Fruit fly (Drosophila melanogaster) ovary, adult (tissue): ENCODE measurements around the gene Acsf2.

Experiments
- CG17801 ChIP-seq: fragments of 200-800 bp; optimal IDR thresholded peaks from 2 replicates; lab custom pipeline; 2019; ENCODE audit warnings: missing biosample characterization, mild to moderate bottlenecking, missing genetic modification characterization, moderate library complexity; ENCODE audit not compliant: partially characterized antibody

Acsf2 gene

dm6 chr2L:5303044-5303904 is 38.8 kb downstream of the Acsf2 start:
- TF ChIP-seq CG17801 (GFP tag; lab: Kevin White, UChicago) = peak; percentile 68

- TF ChIP-seq CG17801 (GFP tag; lab: Kevin White, UChicago) = no peak
Observed at dm6 chr2L:5302692-5303043, 39.4 kb downstream of the Acsf2 start.

DNA sequence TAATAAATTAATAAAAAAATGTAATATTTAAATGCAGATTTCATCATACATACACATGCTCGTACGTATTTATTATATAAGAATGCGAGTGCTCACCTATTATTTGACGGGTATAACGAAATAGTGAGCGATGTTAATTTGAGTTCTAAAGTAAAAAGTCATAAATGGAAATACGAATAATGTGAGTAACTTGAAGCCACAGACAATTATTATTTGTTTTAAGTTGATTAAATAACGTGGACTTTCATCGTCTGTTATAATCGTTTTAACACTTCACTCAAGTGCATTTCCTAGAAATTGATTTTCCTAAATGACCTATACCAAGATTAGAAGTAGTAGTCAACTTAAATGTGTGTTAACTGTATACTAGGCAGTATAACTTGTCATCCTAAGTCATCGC is 39.8 kb downstream of the Acsf2 start:
- TF ChIP-seq CG17801 (GFP tag; lab: Kevin White, UChicago) = peak; percentile 64

DNA sequence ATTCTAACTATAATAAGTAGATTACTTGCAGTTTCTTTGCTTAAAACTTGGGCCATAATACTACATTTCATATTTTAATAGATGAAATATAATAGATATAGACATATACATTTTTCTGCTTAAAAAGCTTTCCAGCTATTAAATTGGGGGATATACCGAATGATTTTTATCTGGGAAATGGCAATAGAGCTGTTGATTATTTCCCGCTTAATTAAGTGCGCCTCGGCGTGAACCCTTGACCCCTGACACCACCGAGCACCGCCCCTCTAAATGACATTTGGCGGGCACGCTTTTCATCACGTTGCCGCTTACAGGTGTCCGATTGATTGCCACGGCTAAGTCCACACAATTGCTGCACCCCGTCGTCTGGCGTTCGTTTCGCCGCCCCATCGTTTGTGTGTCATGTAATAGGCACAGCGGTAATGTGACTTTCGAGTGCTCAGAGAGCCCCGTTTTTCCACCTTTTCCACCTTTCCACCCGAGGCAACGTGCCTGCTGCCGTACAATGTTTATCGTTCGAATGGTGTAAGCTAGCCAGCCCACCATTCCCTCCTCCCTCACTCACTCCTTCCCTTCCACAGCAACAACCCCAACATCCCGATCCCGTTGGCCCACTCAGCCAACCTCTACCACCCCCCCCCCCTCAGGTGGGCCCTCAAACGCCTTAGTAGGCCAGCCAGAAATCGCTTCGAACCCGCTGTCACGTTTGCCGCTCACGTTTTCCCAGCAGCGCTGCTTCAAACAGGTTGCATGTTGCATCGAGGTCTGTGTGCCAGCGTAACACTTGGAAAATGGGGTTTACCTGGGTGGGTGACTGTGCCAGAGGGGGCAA is 41.0 kb downstream of the Acsf2 start:
- no peak for TF ChIP-seq CG17801 (GFP tag; lab: Kevin White, UChicago)

DNA sequence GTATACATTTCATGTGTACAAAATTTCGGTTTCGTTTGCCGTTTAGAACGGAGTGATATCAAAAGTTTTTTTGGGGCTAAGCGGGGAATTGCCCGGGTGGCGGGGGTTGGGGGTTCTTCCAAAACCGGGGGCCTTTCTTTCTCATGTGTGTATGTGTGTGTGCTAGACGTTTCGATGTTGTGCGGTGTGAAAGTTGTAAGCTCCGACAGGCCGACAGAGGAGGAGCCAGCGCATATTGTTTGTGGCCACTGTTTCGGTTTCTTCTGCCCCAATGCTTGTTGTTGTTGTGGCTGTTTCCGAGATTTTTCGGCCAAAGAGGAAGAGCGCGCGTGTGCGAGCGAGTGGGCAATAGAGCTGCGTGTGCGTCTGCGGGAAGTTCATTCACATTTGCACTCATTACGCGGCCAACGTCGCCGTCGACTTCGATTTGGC is 41.8 kb downstream of the Acsf2 start:
- no peak for TF ChIP-seq CG17801 (GFP tag; lab: Kevin White, UChicago)

DNA sequence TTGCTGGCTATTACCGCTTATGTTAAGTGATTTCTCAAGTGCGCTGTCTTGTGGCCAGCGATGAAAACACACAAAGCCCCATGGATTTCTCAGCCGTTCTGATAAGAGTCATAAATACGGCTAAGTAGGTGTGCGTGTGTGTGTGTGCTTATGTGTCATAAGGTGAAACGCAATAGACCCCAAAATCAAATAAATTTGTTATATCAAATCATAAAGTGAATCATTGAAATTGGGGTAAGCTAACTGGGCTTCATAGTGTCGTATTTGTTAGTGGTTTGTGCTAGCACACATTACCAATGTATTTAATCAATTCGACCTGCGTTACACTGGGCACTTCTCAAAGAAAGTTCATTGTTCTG is 42.4 kb downstream of the Acsf2 start:
- TF ChIP-seq CG17801 (GFP tag; lab: Kevin White, UChicago) = no peak

dm6 chr2L:5298978-5299627 is 42.9 kb downstream of the Acsf2 start:
- TF ChIP-seq CG17801 (GFP tag; lab: Kevin White, UChicago) = peak; percentile 88

DNA sequence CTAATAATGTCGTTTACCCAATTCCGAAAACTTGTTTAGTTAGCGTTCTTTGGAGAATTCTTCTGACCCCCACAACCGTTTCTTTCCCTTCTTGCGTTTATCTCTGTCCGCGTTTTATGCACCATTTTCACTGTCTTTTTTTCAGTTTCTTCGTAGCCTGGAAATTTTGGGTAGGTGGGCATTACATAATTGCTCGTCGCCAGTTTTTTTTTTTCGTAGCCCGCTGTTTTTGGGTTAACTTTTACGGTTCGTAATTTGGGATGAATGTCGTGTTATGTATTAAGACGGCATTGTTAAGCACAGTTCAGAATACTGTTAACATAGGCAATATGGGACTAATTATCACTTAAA is 44.1 kb downstream of the Acsf2 start:
- TF ChIP-seq CG17801 (GFP tag; lab: Kevin White, UChicago) = no peak

dm6 chr2L:5297289-5297960 is 44.6 kb downstream of the Acsf2 start:
- no peak for TF ChIP-seq CG17801 (GFP tag; lab: Kevin White, UChicago)

dm6 chr2L:5296672-5297288 is 45.3 kb downstream of the Acsf2 start:
- TF ChIP-seq CG17801 (GFP tag; lab: Kevin White, UChicago) = peak; percentile 31

DNA sequence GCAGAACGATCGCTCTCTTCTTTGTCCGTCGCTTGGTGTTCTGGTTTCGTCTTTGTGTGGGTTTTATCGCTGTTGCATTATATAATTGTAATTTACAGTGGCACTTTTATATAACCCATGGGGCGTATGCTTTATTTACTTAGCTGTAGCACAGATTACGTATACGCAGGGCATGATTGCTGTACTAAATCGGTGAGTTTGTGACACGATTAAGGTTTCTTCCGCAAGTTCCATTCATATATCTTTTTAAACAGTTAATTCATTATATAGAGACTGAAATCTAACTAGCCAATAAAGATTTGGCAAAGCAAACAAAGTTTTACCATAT is 46.8 kb downstream of the Acsf2 start:
- no peak for TF ChIP-seq CG17801 (GFP tag; lab: Kevin White, UChicago)

dm6 chr2L:5294392-5295244 is 47.4 kb downstream of the Acsf2 start:
- TF ChIP-seq CG17801 (GFP tag; lab: Kevin White, UChicago) = peak; percentile 17

DNA sequence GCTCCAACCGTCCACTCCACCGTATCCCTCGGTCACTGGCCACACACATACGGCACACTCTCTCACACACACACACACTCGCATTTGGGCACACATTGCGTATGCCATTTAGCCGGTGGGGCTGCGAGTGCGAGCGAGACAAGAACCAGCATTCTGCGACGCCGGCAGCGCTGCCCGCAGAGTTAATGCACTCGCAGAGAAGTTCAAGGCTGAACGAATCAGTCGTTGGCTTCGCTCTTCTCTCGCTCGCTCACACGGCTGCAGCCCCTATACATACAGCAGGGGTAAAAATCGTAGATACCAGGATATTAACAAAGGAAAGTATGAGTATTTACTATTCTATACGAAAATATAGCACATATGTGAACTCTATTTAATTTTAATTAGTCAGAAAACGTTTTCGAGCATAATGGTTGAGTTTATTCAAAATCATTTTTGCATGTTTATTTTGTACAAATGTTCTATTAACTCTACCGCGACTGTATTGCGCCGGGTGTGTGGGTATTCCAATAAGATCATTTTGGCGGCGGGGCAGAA is 49.0 kb downstream of the Acsf2 start:
- TF ChIP-seq CG17801 (GFP tag; lab: Kevin White, UChicago) = peak; percentile 94
